Worm (Caenorhabditis elegans) whole organism, L1 larva: ENCODE results near the gene T28A11.20.

Source experiments
- ceh-82 ChIP-seq, 3 experiments: fragments of 150-350 bp in 1 of 3; sonication (generic microtip) in 2 of 3; optimal IDR thresholded peaks; 2 replicates each; lab custom pipeline; 2014 to 2017; ENCODE audit warnings: missing biosample characterization in 3 of 3, missing genetic modification characterization in 3 of 3
- dpl-1 ChIP-seq, 3 experiments: fragments of 150-350 bp in 2 of 3; sonication (generic microtip) in 1 of 3; optimal IDR thresholded peaks; 2 replicates each; lab custom pipeline; 2014 to 2017; ENCODE audit warnings: missing biosample characterization in 3 of 3, missing genetic modification characterization in 3 of 3, missing genetic modification reagents in 3 of 3
- efl-1 ChIP-seq, 4 experiments: fragments of 150-350 bp; optimal IDR thresholded peaks in 3 of 4; peaks in 1 of 4; 1 replicate in 1 of 4; 2 replicates in 3 of 4; lab custom pipeline; 2014; ENCODE audit warnings: missing biosample characterization in 2 of 4, missing genetic modification characterization in 2 of 4, missing genetic modification reagents in 2 of 4
- lin-15B ChIP-seq: fragments of 150-350 bp; sonication (generic microtip); optimal IDR thresholded peaks from 3 replicates; lab custom pipeline; 2014; ENCODE audit warnings: missing biosample characterization, missing genetic modification characterization
- pqm-1 ChIP-seq: sonication (generic microtip); optimal IDR thresholded peaks from 3 replicates; lab custom pipeline; 2017; ENCODE audit warnings: missing biosample characterization, missing genetic modification characterization
- snpc-4 ChIP-seq: fragments of 150-350 bp; optimal IDR thresholded peaks from 2 replicates; lab custom pipeline; 2014; ENCODE audit warnings: missing biosample characterization, missing genetic modification characterization
- unc-86 ChIP-seq: sonication (generic microtip); optimal IDR thresholded peaks from 2 replicates; lab custom pipeline; 2016; ENCODE audit warnings: missing genetic modification characterization, missing compliant biosample characterization

DNA sequence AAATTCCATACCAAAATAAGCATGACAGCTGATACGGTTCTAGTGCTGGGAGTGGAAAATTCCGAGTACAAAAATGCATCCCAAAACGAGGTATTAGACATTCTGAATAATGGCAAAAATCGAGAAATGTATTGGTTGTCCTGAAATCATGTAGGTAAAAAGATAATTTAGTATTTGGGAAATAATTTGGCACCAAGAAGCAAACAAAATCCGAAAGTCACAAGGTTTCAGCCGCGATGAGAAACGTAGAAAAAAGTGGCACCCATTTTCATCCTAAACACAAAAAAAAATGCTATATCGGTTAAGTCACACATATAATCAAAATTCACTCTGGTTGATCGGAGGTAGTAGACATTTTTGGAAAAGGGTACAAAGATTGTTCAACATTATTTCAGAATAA lies 24.7 kb upstream of the T28A11.20 start, which contains the start of gene srx-122:
- TF ChIP-seq dpl-1 (GFP tag; optimal IDR thresholded peaks at IDR 0.05; lab: Kevin White, UChicago), result no peak
- TF ChIP-seq unc-86 (tag; lab: Kevin White, UChicago), result no peak
- no peak for TF ChIP-seq ceh-82 (tag; optimal IDR thresholded peaks at IDR 0.05; lab: Kevin White, UChicago)
- no peak for TF ChIP-seq pqm-1 (tag; lab: Kevin White, UChicago)
- no peak for TF ChIP-seq lin-15B (tag; lab: Kevin White, UChicago)
- TF ChIP-seq snpc-4 (tag; lab: Kevin White, UChicago), result no peak
- no peak for TF ChIP-seq efl-1 (optimal IDR thresholded peaks at IDR 0.05; lab: Kevin White, UChicago)
- TF ChIP-seq efl-1 (GFP tag; optimal IDR thresholded peaks at IDR 0.05 in 1 of 2; lab: Kevin White, UChicago), result no peak
